Worm (Caenorhabditis elegans) whole organism, L4 larva: ENCODE results near the gene phdh-1.

Experiments
- lim-7 ChIP-seq: fragments of 200-800 bp; sonication (Bioruptor generic); IDR thresholded peaks from 2 replicates; pipeline ENCODE4 v1.3.6; 2022; ENCODE audit warnings: missing genetic modification characterization, missing compliant biosample characterization
- madf-9 ChIP-seq: fragments of 200-800 bp; sonication (Bioruptor generic); conservative IDR thresholded peaks from 2 replicates; pipeline ENCODE4 v1.3.6; 2022; ENCODE audit warnings: missing genetic modification reagents, missing genetic modification characterization, missing compliant biosample characterization
- skn-1 ChIP-seq: fragments of 150-350 bp; optimal IDR thresholded peaks from 2 replicates; lab custom pipeline; 2014; ENCODE audit warnings: missing biosample characterization, missing genetic modification characterization

- TF ChIP-seq lim-7 (GFP tag; lab: Robert Waterston, UW), result no peak
- TF ChIP-seq skn-1 (tag; lab: Kevin White, UChicago), result no peak
- no peak for TF ChIP-seq madf-9 (GFP tag; lab: Robert Waterston, UW)
Measured at ce11 chrII:13636596-13636995, 1.7 kb downstream of the phdh-1 start.
